Fruit fly (Drosophila melanogaster) whole organism, embryonic: ENCODE results near the gene CG42591.

Experiments
- Abd-B ChIP-seq: fragments of 200-800 bp; sonication (Bioruptor generic); optimal IDR thresholded peaks from 2 replicates; lab custom pipeline; 2018; ENCODE audit warnings: missing biosample characterization, mild to moderate bottlenecking, missing genetic modification characterization, moderate library complexity
- Adf1 ChIP-seq: fragments of 200-800 bp; sonication (Bioruptor generic); IDR thresholded peaks from 2 replicates; pipeline ENCODE4 v1.3.6; 2022; ENCODE audit warnings: missing biosample characterization, missing genetic modification characterization
- B-H1 ChIP-seq: fragments of 200-800 bp; sonication (Bioruptor generic); IDR thresholded peaks from 3 replicates; pipeline ENCODE4 v1.3.6; 2022; ENCODE audit warnings: missing biosample characterization, missing genetic modification characterization
- BEAF-32 ChIP-seq: fragments of 200-800 bp; sonication (Bioruptor generic); optimal IDR thresholded peaks from 3 replicates; lab custom pipeline; 2017; ENCODE audit warnings: missing biosample characterization, missing genetic modification characterization, mild to moderate bottlenecking, moderate library complexity, missing genetic modification reagents
- CG10209 ChIP-seq: fragments of 200-800 bp; sonication (Bioruptor generic); optimal IDR thresholded peaks from 3 replicates; lab custom pipeline; 2017; ENCODE audit warnings: missing biosample characterization, mild to moderate bottlenecking, missing genetic modification characterization, missing genetic modification reagents
- CG10321 ChIP-seq: fragments of 200-800 bp; sonication (Bioruptor generic); IDR thresholded peaks from 2 replicates; pipeline ENCODE4 v1.3.6; 2022; ENCODE audit warnings: missing biosample characterization, missing genetic modification characterization
- CG10565 ChIP-seq: fragments of 200-800 bp; sonication (Bioruptor generic); optimal IDR thresholded peaks from 3 replicates; lab custom pipeline; 2016; ENCODE audit warnings: missing biosample characterization, mild to moderate bottlenecking, missing genetic modification characterization
- CG11560 ChIP-seq: fragments of 200-800 bp; sonication (Bioruptor generic); IDR thresholded peaks from 3 replicates; pipeline ENCODE4 v1.3.6; 2022; ENCODE audit warnings: missing biosample characterization, missing genetic modification characterization
- CG11696 ChIP-seq: fragments of 200-800 bp; sonication (Bioruptor generic); IDR thresholded peaks from 2 replicates; pipeline ENCODE4 v1.3.6; 2022; ENCODE audit warnings: missing biosample characterization, missing genetic modification characterization
- CG12104 ChIP-seq: fragments of 200-800 bp; sonication (Bioruptor generic); optimal IDR thresholded peaks from 3 replicates; lab custom pipeline; 2016; ENCODE audit warnings: missing biosample characterization, missing genetic modification characterization
- CG12391 ChIP-seq: fragments of 200-800 bp; sonication (Bioruptor generic); optimal IDR thresholded peaks from 3 replicates; lab custom pipeline; 2018; ENCODE audit warnings: missing biosample characterization, mild to moderate bottlenecking, missing genetic modification characterization, moderate library complexity
- CG1529 ChIP-seq: fragments of 200-800 bp; sonication (Bioruptor generic); optimal IDR thresholded peaks from 3 replicates; lab custom pipeline; 2018; ENCODE audit warnings: missing biosample characterization, missing genetic modification characterization
- CG15479 ChIP-seq: fragments of 200-800 bp; sonication (Bioruptor generic); optimal IDR thresholded peaks from 3 replicates; lab custom pipeline; 2019; ENCODE audit warnings: missing biosample characterization, mild to moderate bottlenecking, missing genetic modification characterization, moderate library complexity
- CG16815 ChIP-seq: fragments of 200-800 bp; sonication (Bioruptor generic); optimal IDR thresholded peaks from 3 replicates; lab custom pipeline; 2017; ENCODE audit warnings: missing biosample characterization, mild to moderate bottlenecking, missing genetic modification characterization
- CG16863 ChIP-seq: fragments of 200-800 bp; sonication (Bioruptor generic); optimal IDR thresholded peaks from 3 replicates; lab custom pipeline; 2016; ENCODE audit warnings: missing biosample characterization, missing genetic modification characterization
- CG17186 ChIP-seq: fragments of 200-800 bp; sonication (Bioruptor generic); optimal IDR thresholded peaks from 3 replicates; lab custom pipeline; 2017; ENCODE audit warnings: missing biosample characterization, missing genetic modification reagents, missing genetic modification characterization
- CG31224 ChIP-seq: fragments of 200-800 bp; sonication (Bioruptor generic); IDR thresholded peaks from 2 replicates; pipeline ENCODE4 v1.3.6; 2022; ENCODE audit warnings: missing biosample characterization, missing genetic modification characterization
- CG31441 ChIP-seq: fragments of 200-800 bp; sonication (Bioruptor generic); IDR thresholded peaks from 2 replicates; pipeline ENCODE4 v1.3.6; 2022; ENCODE audit warnings: missing biosample characterization, missing genetic modification characterization
- CG3995 ChIP-seq: fragments of 200-800 bp; sonication (Bioruptor generic); optimal IDR thresholded peaks from 3 replicates; lab custom pipeline; 2016; ENCODE audit warnings: missing biosample characterization, missing genetic modification characterization
- CG4820 ChIP-seq: fragments of 200-800 bp; sonication (Bioruptor generic); optimal IDR thresholded peaks from 3 replicates; lab custom pipeline; 2016; ENCODE audit warnings: missing biosample characterization, missing genetic modification characterization
- CG6689 ChIP-seq: fragments of 200-800 bp; sonication (Bioruptor generic); IDR thresholded peaks from 2 replicates; pipeline ENCODE4 v1.3.6; 2022; ENCODE audit warnings: missing biosample characterization, missing genetic modification characterization
- CG7745 ChIP-seq: fragments of 200-800 bp; sonication (Bioruptor generic); optimal IDR thresholded peaks from 2 replicates; lab custom pipeline; 2018; ENCODE audit warnings: missing biosample characterization, mild to moderate bottlenecking, missing genetic modification characterization, moderate library complexity
- CG7786 ChIP-seq: fragments of 200-800 bp; sonication (Bioruptor generic); optimal IDR thresholded peaks from 2 replicates; lab custom pipeline; 2016; ENCODE audit warnings: missing biosample characterization, missing genetic modification characterization
- CoRest ChIP-seq: fragments of 200-800 bp; sonication (Bioruptor generic); optimal IDR thresholded peaks from 3 replicates; lab custom pipeline; 2018; ENCODE audit warnings: missing biosample characterization, mild to moderate bottlenecking, missing genetic modification characterization, moderate library complexity
- D19A ChIP-seq: fragments of 200-800 bp; optimal IDR thresholded peaks from 3 replicates; lab custom pipeline; 2019; ENCODE audit warnings: missing biosample characterization, mild to moderate bottlenecking, missing genetic modification characterization, moderate library complexity
- E2f2 ChIP-seq: fragments of 200-800 bp; sonication (Bioruptor generic); IDR thresholded peaks from 2 replicates; pipeline ENCODE4 v1.3.6; 2022; ENCODE audit warnings: missing biosample characterization, missing genetic modification characterization
- ERR ChIP-seq: fragments of 200-800 bp; sonication (Bioruptor generic); optimal IDR thresholded peaks from 2 replicates; lab custom pipeline; 2016; ENCODE audit warnings: missing biosample characterization, missing genetic modification characterization
- HmgD ChIP-seq: fragments of 200-800 bp; sonication (Bioruptor generic); optimal IDR thresholded peaks from 3 replicates; lab custom pipeline; 2016; ENCODE audit warnings: missing biosample characterization, missing genetic modification characterization
- Hmr ChIP-seq: fragments of 200-800 bp; sonication (Bioruptor generic); optimal IDR thresholded peaks from 3 replicates; lab custom pipeline; 2017; ENCODE audit warnings: mild to moderate bottlenecking, missing biosample characterization, missing genetic modification reagents, missing genetic modification characterization
- Meics ChIP-seq: fragments of 200-800 bp; sonication (Bioruptor generic); optimal IDR thresholded peaks from 2 replicates; lab custom pipeline; 2017; ENCODE audit warnings: missing biosample characterization, mild to moderate bottlenecking, missing genetic modification characterization
- Mrtf ChIP-seq: fragments of 200-800 bp; sonication (Bioruptor generic); IDR thresholded peaks from 3 replicates; pipeline ENCODE4 v1.3.6; 2022; ENCODE audit warnings: missing biosample characterization, missing genetic modification characterization
- Trl ChIP-seq, 3 experiments: fragments of >200 bp in 2 of 3; fragments of 200-800 bp in 1 of 3; sonication (Bioruptor generic) in 1 of 3; optimal IDR thresholded peaks; 2 replicates in 1 of 3; 3 replicates in 2 of 3; lab custom pipeline; 2016 to 2017; ENCODE audit warnings: missing biosample characterization in 1 of 3, missing genetic modification characterization in 1 of 3
- Usf ChIP-seq: fragments of 200-800 bp; sonication (Bioruptor generic); optimal IDR thresholded peaks from 2 replicates; lab custom pipeline; 2017; ENCODE audit warnings: missing genotype, missing biosample characterization, missing genetic modification characterization
- YL-1 ChIP-seq: fragments of 200-800 bp; sonication (Bioruptor generic); optimal IDR thresholded peaks from 3 replicates; lab custom pipeline; 2017; ENCODE audit warnings: missing biosample characterization, mild to moderate bottlenecking, missing genetic modification characterization
- aop ChIP-seq: fragments of 200-800 bp; sonication (Bioruptor generic); IDR thresholded peaks from 2 replicates; pipeline ENCODE4 v1.3.6; 2022; ENCODE audit warnings: missing biosample characterization, missing genetic modification characterization
- bbx ChIP-seq: fragments of 200-800 bp; sonication (Bioruptor generic); IDR thresholded peaks from 2 replicates; pipeline ENCODE4 v1.3.6; 2022; ENCODE audit warnings: missing biosample characterization, missing genetic modification characterization; ENCODE audit not compliant: partially characterized antibody
- bigmax ChIP-seq: fragments of 200-800 bp; sonication (Bioruptor generic); optimal IDR thresholded peaks from 2 replicates; lab custom pipeline; 2018; ENCODE audit warnings: missing biosample characterization, mild to moderate bottlenecking, missing genetic modification characterization
- cato ChIP-seq: fragments of 200-800 bp; sonication (Bioruptor generic); optimal IDR thresholded peaks from 2 replicates; lab custom pipeline; 2016; ENCODE audit warnings: missing biosample characterization, missing genetic modification characterization, borderline replicate concordance
- gcm ChIP-seq: fragments of 200-800 bp; sonication (Bioruptor generic); optimal IDR thresholded peaks from 2 replicates; lab custom pipeline; 2019; ENCODE audit warnings: missing biosample characterization, mild to moderate bottlenecking, missing genetic modification characterization, moderate library complexity
- grau ChIP-seq: fragments of 200-800 bp; optimal IDR thresholded peaks from 3 replicates; lab custom pipeline; 2019; ENCODE audit warnings: missing biosample characterization, mild to moderate bottlenecking, missing genetic modification characterization, moderate library complexity
- ham ChIP-seq: fragments of 200-800 bp; sonication (Bioruptor generic); IDR thresholded peaks from 2 replicates; pipeline ENCODE4 v1.3.6; 2022; ENCODE audit warnings: missing biosample characterization, missing genetic modification characterization
- nom ChIP-seq: fragments of 200-800 bp; sonication (Bioruptor generic); optimal IDR thresholded peaks from 2 replicates; lab custom pipeline; 2017; ENCODE audit warnings: missing biosample characterization, missing genetic modification characterization, mild to moderate bottlenecking, moderate library complexity, missing genetic modification reagents
- pnt ChIP-seq: fragments of 200-800 bp; sonication (Bioruptor generic); optimal IDR thresholded peaks from 3 replicates; lab custom pipeline; 2016; ENCODE audit warnings: missing biosample characterization, missing genetic modification characterization
- rib ChIP-seq: fragments of 200-800 bp; sonication (Bioruptor generic); IDR thresholded peaks from 2 replicates; pipeline ENCODE4 v1.3.6; 2022; ENCODE audit warnings: missing biosample characterization, missing genetic modification characterization
- scrt ChIP-seq: fragments of 200-800 bp; sonication (Bioruptor generic); optimal IDR thresholded peaks from 2 replicates; lab custom pipeline; 2018; ENCODE audit warnings: missing biosample characterization, mild to moderate bottlenecking, missing genetic modification characterization, moderate library complexity
- sens ChIP-seq: fragments of 200-800 bp; sonication (Bioruptor generic); peaks from one replicate; lab custom pipeline; 2016; ENCODE audit warnings: missing biosample characterization, missing genetic modification characterization
- tap ChIP-seq: fragments of 200-800 bp; optimal IDR thresholded peaks from 3 replicates; lab custom pipeline; 2019; ENCODE audit warnings: missing biosample characterization, mild to moderate bottlenecking, missing genetic modification characterization, moderate library complexity
- tna ChIP-seq: fragments of 200-800 bp; sonication (Bioruptor generic); IDR thresholded peaks from 2 replicates; pipeline ENCODE4 v1.3.6; 2022; ENCODE audit warnings: missing biosample characterization, missing genetic modification characterization; ENCODE audit not compliant: partially characterized antibody
- zen2 ChIP-seq: fragments of 200-800 bp; sonication (Bioruptor generic); IDR thresholded peaks from 3 replicates; pipeline ENCODE4 v1.3.6; 2022; ENCODE audit warnings: missing biosample characterization, missing genetic modification characterization; ENCODE audit not compliant: partially characterized antibody
- zf30C ChIP-seq: fragments of 200-800 bp; sonication (Bioruptor generic); optimal IDR thresholded peaks from 3 replicates; lab custom pipeline; 2018; ENCODE audit warnings: missing biosample characterization, mild to moderate bottlenecking, missing genetic modification characterization

The CG42591 gene

dm6 chr3L:8096106-8096558, 26.4 kb upstream of the CG42591 start (continued):
- peak; percentile 92 for TF ChIP-seq zf30C (GFP tag; lab: Kevin White, UChicago)
- peak; percentile 88 for TF ChIP-seq gcm (GFP tag; lab: Kevin White, UChicago)
- peak; percentile 70 for TF ChIP-seq pnt
- TF ChIP-seq CG31441 (GFP tag; lab: Robert Waterston, UW): peak; percentile 92
- TF ChIP-seq CoRest (tag; lab: Kevin White, UChicago): peak; percentile 98
- TF ChIP-seq CG3995 (GFP tag; lab: Kevin White, UChicago): peak; percentile 76
- peak; percentile 93 for TF ChIP-seq CG6689 (GFP tag; lab: Robert Waterston, UW)
- peak; percentile 82 for TF ChIP-seq CG4820 (GFP tag; lab: Kevin White, UChicago)
- peak; percentile 97 for TF ChIP-seq grau
- peak; percentile 99 for TF ChIP-seq Hmr (GFP tag; lab: Kevin White, UChicago)
- TF ChIP-seq sens (GFP tag; lab: Kevin White, UChicago): peak; percentile 96
- TF ChIP-seq YL-1 (GFP tag; lab: Kevin White, UChicago): peak; percentile 87
- peak; percentile 83 for TF ChIP-seq CG11696 (GFP tag; lab: Robert Waterston, UW)
- TF ChIP-seq BEAF-32 (GFP tag; lab: Kevin White, UChicago): peak; percentile 17
- peak; percentile 82 for TF ChIP-seq cato (GFP tag; lab: Kevin White, UChicago)
- TF ChIP-seq CG1529: peak; percentile 69
- no peak for TF ChIP-seq CG7745 (tag; lab: Kevin White, UChicago)
- no peak for TF ChIP-seq zen2 (GFP tag; lab: Robert Waterston, UW)
- no peak for TF ChIP-seq aop
- peak; percentile 94 for TF ChIP-seq scrt
- TF ChIP-seq CG12104 (GFP tag; lab: Kevin White, UChicago): peak; percentile 95
- TF ChIP-seq tap (tag; lab: Kevin White, UChicago): peak; percentile 89
- TF ChIP-seq HmgD (GFP tag; lab: Kevin White, UChicago): peak; percentile 29
- peak; percentile 94 for TF ChIP-seq CG31224 (GFP tag; lab: Robert Waterston, UW)
- TF ChIP-seq Trl (optimal IDR thresholded peaks at IDR 0.05; lab: Kevin White, UChicago): peak in 1 of 2 experiments; percentile 73
- peak; percentile 72 for TF ChIP-seq Trl (GFP tag; optimal IDR thresholded peaks at IDR 0.05; lab: Kevin White, UChicago)
- TF ChIP-seq Usf (GFP tag; lab: Kevin White, UChicago): peak; percentile 95
- TF ChIP-seq Meics (GFP tag; lab: Kevin White, UChicago): peak; percentile 98
- no peak for TF ChIP-seq bigmax (GFP tag; lab: Kevin White, UChicago)
- TF ChIP-seq B-H1: peak; percentile 87; the same call in 2 of the 3 replicates
- peak; percentile 89 for TF ChIP-seq CG11560 (tag; lab: Robert Waterston, UW)
- peak; percentile 93 for TF ChIP-seq Mrtf (GFP tag; lab: Robert Waterston, UW)
- TF ChIP-seq CG17186 (GFP tag; lab: Kevin White, UChicago): no peak
- TF ChIP-seq nom (GFP tag; lab: Kevin White, UChicago): no peak
- TF ChIP-seq tna (GFP tag; lab: Robert Waterston, UW): no peak
- TF ChIP-seq ERR (GFP tag; lab: Kevin White, UChicago): peak; percentile 75
- peak; percentile 97 for TF ChIP-seq CG10209 (GFP tag; lab: Kevin White, UChicago)
- peak; percentile 87 for TF ChIP-seq D19A (tag; lab: Kevin White, UChicago)
- no peak; the same call in 1 of the 2 replicates for TF ChIP-seq bbx (GFP tag; lab: Robert Waterston, UW)
- TF ChIP-seq CG15479 (GFP tag; lab: Kevin White, UChicago): no peak
- peak; percentile 97 for TF ChIP-seq rib
- peak; percentile 10 for TF ChIP-seq CG10565
- TF ChIP-seq Abd-B (GFP tag; lab: Kevin White, UChicago): peak; percentile 79
- peak; percentile 45 for TF ChIP-seq CG16863 (GFP tag; lab: Kevin White, UChicago)
- TF ChIP-seq CG16815: peak; percentile 88
- TF ChIP-seq CG12391 (tag; lab: Kevin White, UChicago): peak; percentile 95
- TF ChIP-seq CG7786 (GFP tag; lab: Kevin White, UChicago): peak; percentile 81
- peak; percentile 97 for TF ChIP-seq Adf1
- peak; percentile 93 for TF ChIP-seq ham
- peak; percentile 79 for TF ChIP-seq E2f2
- TF ChIP-seq CG10321: peak; percentile 71; the same call in 1 of the 2 replicates
